Fruit fly (Drosophila melanogaster): Measurements from ENCODE around the gene CG9265.

dm6 chr2L:21073300-21073699 lies 2.0 kb upstream of the CG9265 start:
- no peak for TF ChIP-seq achi (GFP tag; optimal IDR thresholded peaks at IDR 0.05)
- no peak for TF ChIP-seq net (GFP tag; optimal IDR thresholded peaks at IDR 0.05)
- no peak for TF ChIP-seq CG6854 (GFP tag; optimal IDR thresholded peaks at IDR 0.05)
- TF ChIP-seq Blimp-1 (GFP tag; optimal IDR thresholded peaks at IDR 0.05) = no peak
- no peak for TF ChIP-seq CG16779 (tag; optimal IDR thresholded peaks at IDR 0.05)
- no peak for TF ChIP-seq fkh (GFP tag; optimal IDR thresholded peaks at IDR 0.05)
- no peak for TF ChIP-seq Eip78C (GFP tag)
- no peak for TF ChIP-seq vri (GFP tag; optimal IDR thresholded peaks at IDR 0.05)
- TF ChIP-seq Eip93F (GFP tag; optimal IDR thresholded peaks at IDR 0.05) = no peak
- TF ChIP-seq CG31627 (GFP tag; optimal IDR thresholded peaks at IDR 0.05) = no peak
- no peak for TF ChIP-seq Smox (GFP tag; optimal IDR thresholded peaks at IDR 0.05)
- no peak for TF ChIP-seq OdsH (GFP tag; optimal IDR thresholded peaks at IDR 0.05)
- TF ChIP-seq spab (GFP tag; optimal IDR thresholded peaks at IDR 0.05) = no peak
- no peak for TF ChIP-seq Gug (GFP tag; IDR thresholded peaks at IDR 0.05)
